Fruit fly (Drosophila melanogaster) whole organism, embryonic: ENCODE results near the gene CAH6.

Experiments used
- Atf-2 ChIP-seq: fragments of 200-800 bp; sonication (Bioruptor generic); optimal IDR thresholded peaks from 2 replicates; lab custom pipeline; 2016; ENCODE audit warnings: missing biosample characterization, missing genetic modification characterization
- Bdp1 ChIP-seq: fragments of 200-800 bp; sonication (Bioruptor generic); optimal IDR thresholded peaks from 3 replicates; lab custom pipeline; 2016; ENCODE audit warnings: missing biosample characterization, missing genetic modification characterization
- C15 ChIP-seq: fragments of 200-800 bp; sonication (Bioruptor generic); IDR thresholded peaks from 3 replicates; pipeline ENCODE4 v1.3.6; 2022; ENCODE audit warnings: missing biosample characterization, missing genetic modification characterization
- CG10565 ChIP-seq: fragments of 200-800 bp; sonication (Bioruptor generic); optimal IDR thresholded peaks from 3 replicates; lab custom pipeline; 2016; ENCODE audit warnings: missing biosample characterization, mild to moderate bottlenecking, missing genetic modification characterization
- CG11456 ChIP-seq: fragments of 200-800 bp; sonication (Bioruptor generic); IDR thresholded peaks from 3 replicates; pipeline ENCODE4 v1.3.6; 2022; ENCODE audit warnings: missing biosample characterization, missing genetic modification characterization
- CG12155 ChIP-seq: fragments of 200-800 bp; sonication (Bioruptor generic); optimal IDR thresholded peaks from 3 replicates; lab custom pipeline; 2016; ENCODE audit warnings: missing biosample characterization, missing genetic modification characterization
- CG1233 ChIP-seq: fragments of 200-800 bp; sonication (Bioruptor generic); optimal IDR thresholded peaks from 4 replicates; lab custom pipeline; 2018; ENCODE audit warnings: missing biosample characterization, mild to moderate bottlenecking, missing genetic modification characterization
- CG12659 ChIP-seq: fragments of 200-800 bp; sonication (Bioruptor generic); optimal IDR thresholded peaks from 3 replicates; lab custom pipeline; 2017; ENCODE audit warnings: mild to moderate bottlenecking, missing biosample characterization, missing genetic modification reagents, missing genetic modification characterization
- CG14050 ChIP-seq: fragments of 200-800 bp; sonication (Bioruptor generic); IDR thresholded peaks from 3 replicates; pipeline ENCODE4 v1.3.6; 2022; ENCODE audit warnings: missing biosample characterization, missing genetic modification characterization
- CG14441 ChIP-seq: fragments of 200-800 bp; sonication (Bioruptor generic); IDR thresholded peaks from 2 replicates; pipeline ENCODE4 v1.3.6; 2022; ENCODE audit warnings: missing biosample characterization, missing genetic modification characterization
- CG15011 ChIP-seq: fragments of 200-800 bp; sonication (Bioruptor generic); optimal IDR thresholded peaks from 3 replicates; lab custom pipeline; 2018; ENCODE audit warnings: missing biosample characterization, mild to moderate bottlenecking, missing genetic modification characterization
- CG16815 ChIP-seq: fragments of 200-800 bp; sonication (Bioruptor generic); optimal IDR thresholded peaks from 3 replicates; lab custom pipeline; 2017; ENCODE audit warnings: missing biosample characterization, mild to moderate bottlenecking, missing genetic modification characterization
- CG16863 ChIP-seq: fragments of 200-800 bp; sonication (Bioruptor generic); optimal IDR thresholded peaks from 3 replicates; lab custom pipeline; 2016; ENCODE audit warnings: missing biosample characterization, missing genetic modification characterization
- CG17359 ChIP-seq: fragments of 200-800 bp; sonication (Bioruptor generic); optimal IDR thresholded peaks from 3 replicates; lab custom pipeline; 2018; ENCODE audit warnings: missing biosample characterization, mild to moderate bottlenecking, missing genetic modification characterization, moderate library complexity
- CG18011 ChIP-seq: fragments of 200-800 bp; sonication (Bioruptor generic); optimal IDR thresholded peaks from 2 replicates; lab custom pipeline; 2017; ENCODE audit warnings: missing biosample characterization, missing genetic modification characterization, mild to moderate bottlenecking, moderate library complexity, missing genotype
- CG2202 ChIP-seq: fragments of 200-800 bp; sonication (Bioruptor generic); optimal IDR thresholded peaks from 2 replicates; lab custom pipeline; 2018; ENCODE audit warnings: missing biosample characterization, mild to moderate bottlenecking, missing genetic modification characterization
- CG2712 ChIP-seq: fragments of 200-800 bp; optimal IDR thresholded peaks from 3 replicates; lab custom pipeline; 2019; ENCODE audit warnings: missing biosample characterization, mild to moderate bottlenecking, missing genetic modification characterization, moderate library complexity
- CG4328 ChIP-seq: fragments of 200-800 bp; sonication (Bioruptor generic); optimal IDR thresholded peaks from 3 replicates; lab custom pipeline; 2017; ENCODE audit warnings: missing biosample characterization, missing genetic modification reagents, missing genetic modification characterization
- CG4424 ChIP-seq: fragments of 200-800 bp; sonication (Bioruptor generic); optimal IDR thresholded peaks from 3 replicates; lab custom pipeline; 2016; ENCODE audit warnings: missing biosample characterization, missing genetic modification characterization
- CG6654 ChIP-seq: fragments of 200-800 bp; sonication (Bioruptor generic); optimal IDR thresholded peaks from 2 replicates; lab custom pipeline; 2017; ENCODE audit warnings: missing biosample characterization, mild to moderate bottlenecking, missing genetic modification characterization
- CG6854 ChIP-seq: fragments of 200-800 bp; sonication (Bioruptor generic); optimal IDR thresholded peaks from 3 replicates; lab custom pipeline; 2017; ENCODE audit warnings: missing biosample characterization, mild to moderate bottlenecking, missing genetic modification characterization
- CG7786 ChIP-seq: fragments of 200-800 bp; sonication (Bioruptor generic); optimal IDR thresholded peaks from 2 replicates; lab custom pipeline; 2016; ENCODE audit warnings: missing biosample characterization, missing genetic modification characterization
- CG8765 ChIP-seq: fragments of 200-800 bp; sonication (Bioruptor generic); IDR thresholded peaks from 2 replicates; pipeline ENCODE4 v1.3.6; 2022; ENCODE audit warnings: missing biosample characterization, missing genetic modification characterization
- CG8944 ChIP-seq: fragments of 200-800 bp; sonication (Bioruptor generic); optimal IDR thresholded peaks from 3 replicates; lab custom pipeline; 2016; ENCODE audit warnings: missing biosample characterization, missing genetic modification characterization
- CrebB ChIP-seq: fragments of 200-800 bp; sonication (Bioruptor generic); optimal IDR thresholded peaks from 3 replicates; lab custom pipeline; 2018; ENCODE audit warnings: missing biosample characterization, mild to moderate bottlenecking, missing genetic modification characterization
- Fer1 ChIP-seq: fragments of 200-800 bp; sonication (Bioruptor generic); optimal IDR thresholded peaks from 2 replicates; lab custom pipeline; 2017; ENCODE audit warnings: missing biosample characterization, mild to moderate bottlenecking, missing genetic modification characterization
- Hand ChIP-seq: fragments of 200-800 bp; sonication (Bioruptor generic); optimal IDR thresholded peaks from 2 replicates; lab custom pipeline; 2017; ENCODE audit warnings: mild to moderate bottlenecking, missing biosample characterization, missing genetic modification reagents, missing genetic modification characterization
- Meics ChIP-seq: fragments of 200-800 bp; sonication (Bioruptor generic); optimal IDR thresholded peaks from 2 replicates; lab custom pipeline; 2017; ENCODE audit warnings: missing biosample characterization, mild to moderate bottlenecking, missing genetic modification characterization
- Nf-YC ChIP-seq: fragments of 200-800 bp; optimal IDR thresholded peaks from 3 replicates; lab custom pipeline; 2019; ENCODE audit warnings: missing biosample characterization, mild to moderate bottlenecking, missing genetic modification characterization, moderate library complexity
- Vsx1 ChIP-seq: fragments of 200-800 bp; sonication (Bioruptor generic); optimal IDR thresholded peaks from 2 replicates; lab custom pipeline; 2017; ENCODE audit warnings: missing biosample characterization, mild to moderate bottlenecking, missing genetic modification characterization, missing genetic modification reagents
- ac ChIP-seq: fragments of 200-800 bp; sonication (Bioruptor generic); optimal IDR thresholded peaks from 3 replicates; lab custom pipeline; 2017; ENCODE audit warnings: missing biosample characterization, mild to moderate bottlenecking, missing genetic modification characterization
- aop ChIP-seq: fragments of 200-800 bp; sonication (Bioruptor generic); IDR thresholded peaks from 2 replicates; pipeline ENCODE4 v1.3.6; 2022; ENCODE audit warnings: missing biosample characterization, missing genetic modification characterization
- chm ChIP-seq: fragments of 200-800 bp; sonication (Bioruptor generic); IDR thresholded peaks from 2 replicates; pipeline ENCODE4 v1.3.6; 2022; ENCODE audit warnings: missing biosample characterization, missing genetic modification characterization
- crp ChIP-seq, 2 experiments: fragments of 200-800 bp; sonication (Bioruptor generic); optimal IDR thresholded peaks; 2 replicates in 1 of 2; 3 replicates in 1 of 2; lab custom pipeline; 2017; ENCODE audit warnings: missing biosample characterization in 2 of 2, missing genetic modification characterization in 2 of 2, mild to moderate bottlenecking in 1 of 2, moderate library complexity in 1 of 2
- cwo ChIP-seq: fragments of 200-800 bp; sonication (Bioruptor generic); optimal IDR thresholded peaks from 3 replicates; lab custom pipeline; 2017; ENCODE audit warnings: missing biosample characterization, missing genetic modification characterization, mild to moderate bottlenecking, moderate library complexity, missing genetic modification reagents
- dysf ChIP-seq: fragments of 200-800 bp; sonication (Bioruptor generic); IDR thresholded peaks from 3 replicates; pipeline ENCODE4 v1.3.6; 2022; ENCODE audit warnings: missing biosample characterization, missing genetic modification characterization
- ems ChIP-seq: fragments of 200-800 bp; sonication (Bioruptor generic); optimal IDR thresholded peaks from 3 replicates; lab custom pipeline; 2016; ENCODE audit warnings: missing biosample characterization, missing genetic modification characterization
- fu2 ChIP-seq: fragments of 200-800 bp; sonication (Bioruptor generic); optimal IDR thresholded peaks from 2 replicates; lab custom pipeline; 2016; ENCODE audit warnings: missing biosample characterization, missing genetic modification characterization
- gce ChIP-seq: fragments of 200-800 bp; sonication (Bioruptor generic); IDR thresholded peaks from 3 replicates; pipeline ENCODE4 v1.3.6; 2022; ENCODE audit warnings: missing biosample characterization, missing genetic modification characterization
- insv ChIP-seq, 2 experiments: fragments of 200-800 bp; sonication (Bioruptor generic); optimal IDR thresholded peaks; 3 replicates each; lab custom pipeline; 2016 to 2018; ENCODE audit warnings: missing biosample characterization in 2 of 2, missing genetic modification characterization in 2 of 2
- jumu ChIP-seq: fragments of 200-800 bp; sonication (Bioruptor generic); optimal IDR thresholded peaks from 3 replicates; lab custom pipeline; 2016; ENCODE audit warnings: missing biosample characterization, missing genetic modification characterization
- pan ChIP-seq, 4 experiments: fragments of >200 bp in 3 of 4; fragments of 200-800 bp in 1 of 4; sonication (Bioruptor generic) in 1 of 4; optimal IDR thresholded peaks in 3 of 4; IDR thresholded peaks in 1 of 4; 2 replicates each; pipeline versions ENCODE4 v1.3.6 to Lab custom; 2017 to 2022; ENCODE audit warnings: missing biosample characterization in 2 of 4, missing genetic modification characterization in 2 of 4, mixed read lengths in 1 of 4
- pita ChIP-seq: fragments of 200-800 bp; sonication (Bioruptor generic); optimal IDR thresholded peaks from 2 replicates; lab custom pipeline; 2017; ENCODE audit warnings: missing biosample characterization, mild to moderate bottlenecking, missing genetic modification characterization
- prd ChIP-seq, 3 experiments: fragments of >200 bp in 2 of 3; fragments of 200-800 bp in 1 of 3; sonication (Bioruptor generic) in 1 of 3; optimal IDR thresholded peaks in 2 of 3; IDR thresholded peaks in 1 of 3; 2 replicates in 2 of 3; 3 replicates in 1 of 3; pipeline versions ENCODE4 v1.3.6 to Lab custom; 2017 to 2022; ENCODE audit warnings: missing biosample characterization in 1 of 3, missing genetic modification characterization in 1 of 3
- sc ChIP-seq, 3 experiments: fragments of >200 bp in 2 of 3; fragments of 200-800 bp in 1 of 3; sonication (Bioruptor generic) in 1 of 3; optimal IDR thresholded peaks; 2 replicates in 2 of 3; 3 replicates in 1 of 3; lab custom pipeline; 2017; ENCODE audit warnings: mild to moderate bottlenecking in 1 of 3, missing biosample characterization in 1 of 3, missing genetic modification characterization in 1 of 3, missing genetic modification reagents in 1 of 3
- sisA ChIP-seq: fragments of 200-800 bp; sonication (Bioruptor generic); IDR thresholded peaks from 2 replicates; pipeline ENCODE4 v1.3.6; 2022; ENCODE audit warnings: missing biosample characterization, missing genetic modification characterization
- slou ChIP-seq: fragments of 200-800 bp; sonication (Bioruptor generic); optimal IDR thresholded peaks from 3 replicates; lab custom pipeline; 2016; ENCODE audit warnings: missing biosample characterization, missing genetic modification characterization
- tup ChIP-seq: fragments of 200-800 bp; sonication (Bioruptor generic); optimal IDR thresholded peaks from 2 replicates; lab custom pipeline; 2016; ENCODE audit warnings: missing biosample characterization, mild to moderate bottlenecking, missing genetic modification characterization, moderate library complexity
- twi ChIP-seq: fragments of 200-800 bp; optimal IDR thresholded peaks from 2 replicates; lab custom pipeline; 2019; ENCODE audit warnings: missing biosample characterization, mild to moderate bottlenecking, missing genetic modification characterization, moderate library complexity

CAH6 gene

DNA sequence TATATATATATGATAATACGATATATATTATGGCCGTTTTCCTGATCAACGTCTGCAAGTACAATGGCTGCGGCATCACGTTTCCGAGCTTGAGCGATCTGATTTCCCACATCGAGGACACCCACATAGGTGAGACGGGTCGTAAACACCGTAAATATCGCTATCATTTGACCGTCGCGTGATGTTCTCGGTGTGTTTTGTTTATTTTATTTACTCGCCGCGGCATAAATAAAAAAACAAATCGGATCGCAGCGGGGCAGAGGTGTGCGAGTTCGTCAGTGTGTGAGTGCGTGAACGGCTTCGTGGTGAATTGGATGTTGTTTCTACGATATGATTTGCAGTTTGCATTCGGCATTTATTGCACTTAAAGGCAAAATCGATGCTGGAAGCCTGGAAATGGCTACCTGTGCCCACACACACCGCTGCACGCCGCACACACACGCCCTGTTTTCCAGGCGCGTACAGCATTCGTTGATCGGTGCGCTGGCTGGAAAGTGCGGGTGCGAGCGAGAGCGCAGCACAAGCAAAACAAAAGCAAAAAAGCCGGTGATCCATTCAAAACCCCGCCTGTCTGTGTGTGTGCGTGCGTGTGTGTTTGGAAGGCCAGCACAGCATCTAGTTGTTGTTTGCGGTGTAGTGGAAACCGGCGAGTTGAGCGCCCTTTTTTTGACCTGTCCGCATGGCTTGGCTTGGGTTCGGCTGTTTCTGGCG is 35.9 kb upstream of the CAH6 start (continued):
- peak; percentile 20 for TF ChIP-seq CG12659 (GFP tag; lab: Kevin White, UChicago)
- TF ChIP-seq Vsx1 (GFP tag; lab: Kevin White, UChicago), result peak; percentile 14
- TF ChIP-seq Hand (GFP tag; lab: Kevin White, UChicago), result no peak
- TF ChIP-seq CG6854 (GFP tag; lab: Kevin White, UChicago), result peak; percentile 7
- no peak for TF ChIP-seq ems (GFP tag; lab: Kevin White, UChicago)
- peak; percentile 3 for TF ChIP-seq Nf-YC
- TF ChIP-seq CG12155 (GFP tag; lab: Kevin White, UChicago), result peak; percentile 88
- TF ChIP-seq Meics (GFP tag; lab: Kevin White, UChicago), result no peak
- no peak for TF ChIP-seq CG11456 (GFP tag; lab: Robert Waterston, UW)
- no peak for TF ChIP-seq chm (GFP tag; lab: Robert Waterston, UW)
- peak; percentile 39 for TF ChIP-seq CG4328
- no peak for TF ChIP-seq pita (GFP tag; lab: Kevin White, UChicago)
- TF ChIP-seq CG2202 (tag; lab: Kevin White, UChicago), result no peak
- no peak for TF ChIP-seq CG4424
- no peak for TF ChIP-seq fu2 (GFP tag; lab: Kevin White, UChicago)
- peak; percentile 73 for TF ChIP-seq cwo (GFP tag; lab: Kevin White, UChicago)
- TF ChIP-seq CG1233 (GFP tag; lab: Kevin White, UChicago), result no peak
- TF ChIP-seq CG15011 (GFP tag; lab: Kevin White, UChicago), result no peak
- TF ChIP-seq CG14441 (GFP tag; lab: Robert Waterston, UW), result no peak
- no peak for TF ChIP-seq CG6654 (GFP tag; lab: Kevin White, UChicago)
- no peak for TF ChIP-seq tup (GFP tag; lab: Kevin White, UChicago)
- TF ChIP-seq CrebB (tag; lab: Kevin White, UChicago), result no peak
- TF ChIP-seq CG16815 (GFP tag; lab: Kevin White, UChicago), result no peak
- TF ChIP-seq CG10565, result no peak
- no peak for TF ChIP-seq sisA (GFP tag; lab: Robert Waterston, UW)
- TF ChIP-seq slou (GFP tag; lab: Kevin White, UChicago), result no peak
- no peak for TF ChIP-seq CG18011 (GFP tag; lab: Kevin White, UChicago)
- no peak for TF ChIP-seq pan (optimal IDR thresholded peaks at IDR 0.05; lab: Kevin White, UChicago)
- TF ChIP-seq pan (GFP tag; optimal IDR thresholded peaks at IDR 0.05 in 1 of 2, IDR thresholded peaks at IDR 0.05 in 1 of 2), result no peak
- TF ChIP-seq CG7786 (GFP tag; lab: Kevin White, UChicago), result no peak
- no peak for TF ChIP-seq insv (GFP tag; optimal IDR thresholded peaks at IDR 0.05; lab: Kevin White, UChicago)
- peak; percentile 13 for TF ChIP-seq CG17359 (tag; lab: Kevin White, UChicago)
- TF ChIP-seq aop, result no peak
- no peak for TF ChIP-seq CG2712 (tag; lab: Kevin White, UChicago)
- TF ChIP-seq Fer1 (GFP tag; lab: Kevin White, UChicago), result peak; percentile 31
- TF ChIP-seq CG8765, result no peak
- TF ChIP-seq dysf (GFP tag; lab: Robert Waterston, UW), result no peak
- TF ChIP-seq Bdp1, result no peak
- no peak for TF ChIP-seq CG14050 (GFP tag; lab: Robert Waterston, UW)
- TF ChIP-seq C15 (GFP tag; lab: Robert Waterston, UW), result no peak
- no peak for TF ChIP-seq twi
- no peak for TF ChIP-seq CG16863 (GFP tag; lab: Kevin White, UChicago)
- TF ChIP-seq gce (GFP tag; lab: Robert Waterston, UW), result no peak
- TF ChIP-seq CG8944 (GFP tag; lab: Kevin White, UChicago), result no peak
- no peak for TF ChIP-seq sc (optimal IDR thresholded peaks at IDR 0.05; lab: Kevin White, UChicago)
- TF ChIP-seq sc (GFP tag; optimal IDR thresholded peaks at IDR 0.05; lab: Kevin White, UChicago), result no peak
- TF ChIP-seq ac (GFP tag; lab: Kevin White, UChicago), result no peak
- TF ChIP-seq Atf-2 (GFP tag; lab: Kevin White, UChicago), result no peak
- TF ChIP-seq jumu (GFP tag; lab: Kevin White, UChicago), result no peak
- TF ChIP-seq prd (optimal IDR thresholded peaks at IDR 0.05; lab: Kevin White, UChicago), result no peak
- TF ChIP-seq prd (GFP tag; IDR thresholded peaks at IDR 0.05; lab: Robert Waterston, UW), result no peak
- no peak for TF ChIP-seq crp (GFP tag; optimal IDR thresholded peaks at IDR 0.05; lab: Kevin White, UChicago)
